Fruit fly (Drosophila melanogaster) whole organism, pupa: ENCODE measurements around the gene Gr93d.

Experiments used
- CG32121 ChIP-seq: fragments of 200-800 bp; sonication (Bioruptor generic); IDR thresholded peaks from 2 replicates; pipeline ENCODE4 v1.3.6; 2022; ENCODE audit warnings: missing biosample characterization, missing genetic modification characterization
- EcR ChIP-seq: fragments of 200-800 bp; sonication (Bioruptor generic); optimal IDR thresholded peaks from 3 replicates; lab custom pipeline; 2019; ENCODE audit warnings: missing biosample characterization, missing genetic modification characterization, mild to moderate bottlenecking, moderate library complexity, missing genetic modification reagents
- Pif1A ChIP-seq: fragments of 200-800 bp; sonication (Bioruptor generic); optimal IDR thresholded peaks from 3 replicates; lab custom pipeline; 2016; ENCODE audit warnings: missing biosample characterization, missing genetic modification characterization
- Snoo ChIP-seq: fragments of 200-800 bp; sonication (Bioruptor generic); optimal IDR thresholded peaks from 3 replicates; lab custom pipeline; 2017; ENCODE audit warnings: missing biosample characterization, mild to moderate bottlenecking, missing genetic modification characterization, inconsistent platforms

dm6 chr3R:21856098-21856872 is 9.8 kb upstream of the Gr93d start, which contains the start of gene glec:
- TF ChIP-seq Snoo (tag; lab: Kevin White, UChicago) (peak; percentile 35), Pif1A (GFP tag; lab: Kevin White, UChicago) (peak; percentile 58), CG32121 (GFP tag; lab: Robert Waterston, UW) (no peak), EcR (GFP tag; lab: Kevin White, UChicago) (peak; percentile 58)
